Fruit fly (Drosophila melanogaster) whole organism, embryonic: ENCODE data around the gene CG12106.

Experiments used
- Atf-2 ChIP-seq: fragments of 200-800 bp; sonication (Bioruptor generic); optimal IDR thresholded peaks from 2 replicates; lab custom pipeline; 2016; ENCODE audit warnings: missing biosample characterization, missing genetic modification characterization
- BEAF-32 ChIP-seq: fragments of 200-800 bp; sonication (Bioruptor generic); optimal IDR thresholded peaks from 3 replicates; lab custom pipeline; 2017; ENCODE audit warnings: missing biosample characterization, missing genetic modification characterization, mild to moderate bottlenecking, moderate library complexity, missing genetic modification reagents
- CG10565 ChIP-seq: fragments of 200-800 bp; sonication (Bioruptor generic); optimal IDR thresholded peaks from 3 replicates; lab custom pipeline; 2016; ENCODE audit warnings: missing biosample characterization, mild to moderate bottlenecking, missing genetic modification characterization
- CG12071 ChIP-seq: fragments of 200-800 bp; sonication (Bioruptor generic); optimal IDR thresholded peaks from 3 replicates; lab custom pipeline; 2018; ENCODE audit warnings: missing biosample characterization, mild to moderate bottlenecking, missing genetic modification characterization
- CG13287 ChIP-seq: fragments of 200-800 bp; sonication (Bioruptor generic); IDR thresholded peaks from 2 replicates; pipeline ENCODE4 v1.3.6; 2022; ENCODE audit warnings: missing biosample characterization, missing genetic modification characterization; ENCODE audit not compliant: partially characterized antibody
- CG14860 ChIP-seq: fragments of 200-800 bp; sonication (Bioruptor generic); IDR thresholded peaks from 3 replicates; pipeline ENCODE4 v1.3.6; 2022; ENCODE audit warnings: missing biosample characterization, missing genetic modification characterization; ENCODE audit not compliant: partially characterized antibody
- CG15479 ChIP-seq: fragments of 200-800 bp; sonication (Bioruptor generic); optimal IDR thresholded peaks from 3 replicates; lab custom pipeline; 2019; ENCODE audit warnings: missing biosample characterization, mild to moderate bottlenecking, missing genetic modification characterization, moderate library complexity
- CG15696 ChIP-seq: fragments of 200-800 bp; sonication (Bioruptor generic); optimal IDR thresholded peaks from 2 replicates; lab custom pipeline; 2019; ENCODE audit warnings: missing biosample characterization, mild to moderate bottlenecking, missing genetic modification characterization, moderate library complexity
- CG16813 ChIP-seq: fragments of 200-800 bp; sonication (Bioruptor generic); IDR thresholded peaks from 3 replicates; pipeline ENCODE4 v1.3.6; 2022; ENCODE audit warnings: missing biosample characterization, missing genetic modification characterization; ENCODE audit not compliant: partially characterized antibody
- CG17385 ChIP-seq: fragments of 200-800 bp; sonication (Bioruptor generic); optimal IDR thresholded peaks from 3 replicates; lab custom pipeline; 2018; ENCODE audit warnings: missing biosample characterization, mild to moderate bottlenecking, missing genetic modification characterization
- CG31224 ChIP-seq: fragments of 200-800 bp; sonication (Bioruptor generic); IDR thresholded peaks from 2 replicates; pipeline ENCODE4 v1.3.6; 2022; ENCODE audit warnings: missing biosample characterization, missing genetic modification characterization
- CG31365 ChIP-seq: fragments of 200-800 bp; sonication (Bioruptor generic); optimal IDR thresholded peaks from 2 replicates; lab custom pipeline; 2018; ENCODE audit warnings: missing biosample characterization, mild to moderate bottlenecking, missing genetic modification characterization
- CG3163 ChIP-seq: fragments of 200-800 bp; sonication (Bioruptor generic); optimal IDR thresholded peaks from 3 replicates; lab custom pipeline; 2016; ENCODE audit warnings: missing biosample characterization, missing genetic modification characterization
- CG34422 ChIP-seq: fragments of 200-800 bp; sonication (Bioruptor generic); IDR thresholded peaks from 3 replicates; pipeline ENCODE4 v1.3.6; 2022; ENCODE audit warnings: missing biosample characterization, missing genetic modification characterization
- CG6254 ChIP-seq: fragments of 200-800 bp; sonication (Bioruptor generic); optimal IDR thresholded peaks from 3 replicates; lab custom pipeline; 2017; ENCODE audit warnings: mild to moderate bottlenecking, missing biosample characterization, missing genetic modification reagents, missing genetic modification characterization
- CG9727 ChIP-seq: fragments of 200-800 bp; sonication (Bioruptor generic); optimal IDR thresholded peaks from 3 replicates; lab custom pipeline; 2017; ENCODE audit warnings: missing biosample characterization, mild to moderate bottlenecking, missing genetic modification characterization
- CG9817 ChIP-seq: fragments of 200-800 bp; sonication (Bioruptor generic); optimal IDR thresholded peaks from 2 replicates; lab custom pipeline; 2018; ENCODE audit warnings: missing biosample characterization, mild to moderate bottlenecking, missing genetic modification characterization, moderate library complexity
- CHES-1-like ChIP-seq: fragments of 200-800 bp; sonication (Bioruptor generic); optimal IDR thresholded peaks from 2 replicates; lab custom pipeline; 2016; ENCODE audit warnings: missing biosample characterization, missing genetic modification characterization
- CTCF ChIP-seq: fragments of 200-800 bp; sonication (Bioruptor generic); optimal IDR thresholded peaks from 2 replicates; lab custom pipeline; 2017; ENCODE audit warnings: missing biosample characterization, mild to moderate bottlenecking, missing genetic modification characterization, moderate library complexity
- Dad ChIP-seq: fragments of 200-800 bp; sonication (Bioruptor generic); optimal IDR thresholded peaks from 3 replicates; lab custom pipeline; 2016; ENCODE audit warnings: missing biosample characterization, missing genetic modification characterization
- Dip3 ChIP-seq: fragments of 200-800 bp; sonication (Bioruptor generic); optimal IDR thresholded peaks from 3 replicates; lab custom pipeline; 2016; ENCODE audit warnings: missing biosample characterization, missing genetic modification characterization
- Eip74EF ChIP-seq, 2 experiments: fragments of 200-800 bp in 1 of 2; fragments of >200 bp in 1 of 2; sonication (Bioruptor generic) in 1 of 2; optimal IDR thresholded peaks; 2 replicates each; lab custom pipeline; 2017 to 2019; ENCODE audit warnings: missing biosample characterization in 2 of 2, missing genetic modification characterization in 2 of 2, mild to moderate bottlenecking in 1 of 2, moderate library complexity in 1 of 2
- MTF-1 ChIP-seq: fragments of 200-800 bp; sonication (Bioruptor generic); optimal IDR thresholded peaks from 2 replicates; lab custom pipeline; 2018; ENCODE audit warnings: missing biosample characterization, mild to moderate bottlenecking, missing genetic modification characterization, borderline replicate concordance
- Max ChIP-seq: fragments of 200-800 bp; sonication (Bioruptor generic); optimal IDR thresholded peaks from 2 replicates; lab custom pipeline; 2016; ENCODE audit warnings: missing biosample characterization, mild to moderate bottlenecking, missing genetic modification characterization
- Mrtf ChIP-seq: fragments of 200-800 bp; sonication (Bioruptor generic); IDR thresholded peaks from 3 replicates; pipeline ENCODE4 v1.3.6; 2022; ENCODE audit warnings: missing biosample characterization, missing genetic modification characterization
- Ptx1 ChIP-seq: fragments of 200-800 bp; sonication (Bioruptor generic); IDR thresholded peaks from 2 replicates; pipeline ENCODE4 v1.3.6; 2022; ENCODE audit warnings: missing biosample characterization, missing genetic modification characterization
- Sox102F ChIP-seq: fragments of 200-800 bp; sonication (Bioruptor generic); optimal IDR thresholded peaks from 2 replicates; lab custom pipeline; 2018; ENCODE audit warnings: missing biosample characterization, mild to moderate bottlenecking, missing genetic modification characterization, moderate library complexity
- amos ChIP-seq: fragments of 200-800 bp; sonication (Bioruptor generic); IDR thresholded peaks from 2 replicates; pipeline ENCODE4 v1.3.6; 2022; ENCODE audit warnings: missing biosample characterization, missing genetic modification characterization; ENCODE audit not compliant: partially characterized antibody
- aop ChIP-seq: fragments of 200-800 bp; sonication (Bioruptor generic); IDR thresholded peaks from 2 replicates; pipeline ENCODE4 v1.3.6; 2022; ENCODE audit warnings: missing biosample characterization, missing genetic modification characterization
- ap ChIP-seq: fragments of 200-800 bp; sonication (Bioruptor generic); IDR thresholded peaks from 2 replicates; pipeline ENCODE4 v1.3.6; 2022; ENCODE audit warnings: missing biosample characterization, missing genetic modification characterization
- ase ChIP-seq: fragments of 200-800 bp; sonication (Bioruptor generic); IDR thresholded peaks from 3 replicates; pipeline ENCODE4 v1.3.6; 2022; ENCODE audit warnings: missing biosample characterization, missing genetic modification characterization
- ash1 ChIP-seq: fragments of 200-800 bp; sonication (Bioruptor generic); optimal IDR thresholded peaks from 2 replicates; lab custom pipeline; 2018; ENCODE audit warnings: missing biosample characterization, mild to moderate bottlenecking, missing genetic modification characterization
- corto ChIP-seq: fragments of 200-800 bp; sonication (Bioruptor generic); optimal IDR thresholded peaks from 2 replicates; lab custom pipeline; 2016; ENCODE audit warnings: missing biosample characterization, mild to moderate bottlenecking, missing genetic modification characterization, moderate library complexity
- crc ChIP-seq: fragments of 200-800 bp; sonication (Bioruptor generic); optimal IDR thresholded peaks from 2 replicates; lab custom pipeline; 2016; ENCODE audit warnings: missing biosample characterization, missing genetic modification characterization
- da ChIP-seq: fragments of 200-800 bp; sonication (Bioruptor generic); optimal IDR thresholded peaks from 2 replicates; lab custom pipeline; 2016; ENCODE audit warnings: missing biosample characterization, missing genetic modification characterization
- dan ChIP-seq: fragments of 200-800 bp; sonication (Bioruptor generic); IDR thresholded peaks from 2 replicates; pipeline ENCODE4 v1.3.6; 2022; ENCODE audit warnings: missing biosample characterization, missing genetic modification characterization
- danr ChIP-seq: fragments of 200-800 bp; sonication (Bioruptor generic); IDR thresholded peaks from 2 replicates; pipeline ENCODE4 v1.3.6; 2022; ENCODE audit warnings: missing biosample characterization, missing genetic modification characterization
- ewg ChIP-seq: fragments of 200-800 bp; sonication (Bioruptor generic); optimal IDR thresholded peaks from 3 replicates; lab custom pipeline; 2017; ENCODE audit warnings: mild to moderate bottlenecking, missing biosample characterization, missing genetic modification reagents, missing genetic modification characterization
- fd3F ChIP-seq: fragments of 200-800 bp; sonication (Bioruptor generic); optimal IDR thresholded peaks from 2 replicates; lab custom pipeline; 2018; ENCODE audit warnings: missing biosample characterization, mild to moderate bottlenecking, missing genetic modification characterization, moderate library complexity
- fd64A ChIP-seq: fragments of 200-800 bp; sonication (Bioruptor generic); optimal IDR thresholded peaks from 3 replicates; lab custom pipeline; 2018; ENCODE audit warnings: missing biosample characterization, mild to moderate bottlenecking, missing genetic modification characterization
- grau ChIP-seq: fragments of 200-800 bp; optimal IDR thresholded peaks from 3 replicates; lab custom pipeline; 2019; ENCODE audit warnings: missing biosample characterization, mild to moderate bottlenecking, missing genetic modification characterization, moderate library complexity
- ham ChIP-seq: fragments of 200-800 bp; sonication (Bioruptor generic); IDR thresholded peaks from 2 replicates; pipeline ENCODE4 v1.3.6; 2022; ENCODE audit warnings: missing biosample characterization, missing genetic modification characterization
- lmd ChIP-seq: fragments of 200-800 bp; sonication (Bioruptor generic); IDR thresholded peaks from 2 replicates; pipeline ENCODE4 v1.3.6; 2022; ENCODE audit warnings: missing biosample characterization, missing genetic modification characterization
- oc ChIP-seq: fragments of 200-800 bp; sonication (Bioruptor generic); optimal IDR thresholded peaks from 2 replicates; lab custom pipeline; 2018; ENCODE audit warnings: missing biosample characterization, mild to moderate bottlenecking, missing genetic modification characterization, moderate library complexity
- slp2 ChIP-seq: fragments of 200-800 bp; sonication (Bioruptor generic); optimal IDR thresholded peaks from 2 replicates; lab custom pipeline; 2016; ENCODE audit warnings: missing biosample characterization, missing genetic modification characterization
- sob ChIP-seq: fragments of 200-800 bp; sonication (Bioruptor generic); IDR thresholded peaks from 2 replicates; pipeline ENCODE4 v1.3.6; 2022; ENCODE audit warnings: missing biosample characterization, missing genetic modification characterization
- tin ChIP-seq: fragments of 200-800 bp; sonication (Bioruptor generic); optimal IDR thresholded peaks from 3 replicates; lab custom pipeline; 2016; ENCODE audit warnings: missing biosample characterization, missing genetic modification characterization
- unc-4 ChIP-seq: fragments of 200-800 bp; sonication (Bioruptor generic); IDR thresholded peaks from 2 replicates; pipeline ENCODE4 v1.3.6; 2022; ENCODE audit warnings: missing biosample characterization, missing genetic modification characterization; ENCODE audit not compliant: partially characterized antibody
- zfh2 ChIP-seq: fragments of 200-800 bp; sonication (Bioruptor generic); optimal IDR thresholded peaks from 2 replicates; lab custom pipeline; 2016; ENCODE audit warnings: missing biosample characterization, missing genetic modification characterization

CG12106 gene

dm6 chrX:9201866-9202681 lies 8.4 kb downstream of the CG12106 start (continued):
- TF ChIP-seq CHES-1-like (GFP tag; lab: Kevin White, UChicago) (no peak), ap (GFP tag; lab: Robert Waterston, UW) (peak; percentile 46), oc (tag; lab: Kevin White, UChicago) (no peak), Mrtf (peak; percentile 81; the same call in 2 of the 3 replicates), Dip3 (GFP tag; lab: Kevin White, UChicago) (peak; percentile 57), ase (GFP tag; lab: Robert Waterston, UW) (peak; percentile 59; the same call in 1 of the 3 replicates), corto (GFP tag; lab: Kevin White, UChicago) (no peak), fd3F (GFP tag; lab: Kevin White, UChicago) (peak; percentile 77), Sox102F (GFP tag; lab: Kevin White, UChicago) (peak; percentile 50), amos (GFP tag; lab: Robert Waterston, UW) (no peak), CG3163 (GFP tag; lab: Kevin White, UChicago) (no peak), CG6254 (no peak), CG15479 (GFP tag; lab: Kevin White, UChicago) (no peak), MTF-1 (GFP tag; lab: Kevin White, UChicago) (peak; percentile 63), CG16813 (GFP tag; lab: Robert Waterston, UW) (no peak), lmd (peak; percentile 80; the same call in 1 of the 2 replicates), Eip74EF (GFP tag; optimal IDR thresholded peaks at IDR 0.05; lab: Kevin White, UChicago) (peak in 1 of 2 experiments; percentile 31), Atf-2 (no peak), unc-4 (no peak), aop (no peak), sob (peak; percentile 84), CG17385 (GFP tag; lab: Kevin White, UChicago) (peak; percentile 69), CG15696 (peak; percentile 34), CG10565 (GFP tag; lab: Kevin White, UChicago) (no peak), tin (GFP tag; lab: Kevin White, UChicago) (peak; percentile 9), CG31224 (GFP tag; lab: Robert Waterston, UW) (peak; percentile 89), CG12071 (GFP tag; lab: Kevin White, UChicago) (peak; percentile 60), BEAF-32 (no peak), grau (tag; lab: Kevin White, UChicago) (peak; percentile 97), dan (GFP tag; lab: Robert Waterston, UW) (no peak), Ptx1 (GFP tag; lab: Robert Waterston, UW) (peak; percentile 79), crc (GFP tag; lab: Kevin White, UChicago) (no peak), slp2 (GFP tag; lab: Kevin White, UChicago) (no peak), Max (GFP tag; lab: Kevin White, UChicago) (no peak), CG9817 (tag; lab: Kevin White, UChicago) (peak; percentile 81), Dad (no peak), ewg (peak; percentile 12), da (GFP tag; lab: Kevin White, UChicago) (no peak), CG13287 (GFP tag; lab: Robert Waterston, UW) (no peak), CTCF (GFP tag; lab: Kevin White, UChicago) (no peak), ham (peak; percentile 79), CG34422 (GFP tag; lab: Robert Waterston, UW) (peak; percentile 85), CG14860 (GFP tag; lab: Robert Waterston, UW) (no peak), fd64A (GFP tag; lab: Kevin White, UChicago) (no peak), zfh2 (peak; percentile 40), CG9727 (GFP tag; lab: Kevin White, UChicago) (peak; percentile 78), danr (GFP tag; lab: Robert Waterston, UW) (peak; percentile 72), CG31365 (tag; lab: Kevin White, UChicago) (peak; percentile 32), ash1 (GFP tag; lab: Kevin White, UChicago) (peak; percentile 81)
